Fruit fly (Drosophila melanogaster) whole organism, embryonic: Measurements from ENCODE around the gene CG33552.

Experiments used
- CG10274 ChIP-seq: fragments of 200-800 bp; sonication (Bioruptor generic); optimal IDR thresholded peaks from 3 replicates; lab custom pipeline; 2017; ENCODE audit warnings: missing biosample characterization, mild to moderate bottlenecking, missing genetic modification characterization
- CG10979 ChIP-seq: fragments of 200-800 bp; sonication (Bioruptor generic); optimal IDR thresholded peaks from 2 replicates; lab custom pipeline; 2018; ENCODE audit warnings: missing biosample characterization, mild to moderate bottlenecking, missing genetic modification characterization, moderate library complexity
- CG13624 ChIP-seq: fragments of 200-800 bp; sonication (Bioruptor generic); optimal IDR thresholded peaks from 2 replicates; lab custom pipeline; 2016; ENCODE audit warnings: missing biosample characterization, missing genetic modification characterization
- CG15479 ChIP-seq: fragments of 200-800 bp; sonication (Bioruptor generic); optimal IDR thresholded peaks from 3 replicates; lab custom pipeline; 2019; ENCODE audit warnings: missing biosample characterization, mild to moderate bottlenecking, missing genetic modification characterization, moderate library complexity
- CG1602 ChIP-seq: fragments of 200-800 bp; sonication (Bioruptor generic); optimal IDR thresholded peaks from 3 replicates; lab custom pipeline; 2016; ENCODE audit warnings: missing biosample characterization, missing genetic modification characterization
- CG2116 ChIP-seq: fragments of 200-800 bp; sonication (Bioruptor generic); optimal IDR thresholded peaks from 3 replicates; lab custom pipeline; 2018; ENCODE audit warnings: missing biosample characterization, mild to moderate bottlenecking, missing genetic modification characterization
- Doc2 ChIP-seq: fragments of 200-800 bp; sonication (Bioruptor generic); IDR thresholded peaks from 2 replicates; pipeline ENCODE4 v1.3.6; 2022; ENCODE audit warnings: missing biosample characterization, missing genetic modification characterization
- emc ChIP-seq: fragments of 200-800 bp; sonication (Bioruptor generic); optimal IDR thresholded peaks from 2 replicates; lab custom pipeline; 2016; ENCODE audit warnings: missing biosample characterization, missing genetic modification characterization
- jigr1 ChIP-seq: fragments of 200-800 bp; sonication (Bioruptor generic); IDR thresholded peaks from 3 replicates; pipeline ENCODE4 v1.3.6; 2022; ENCODE audit warnings: missing biosample characterization, missing genetic modification characterization
- sens ChIP-seq: fragments of 200-800 bp; sonication (Bioruptor generic); peaks from one replicate; lab custom pipeline; 2016; ENCODE audit warnings: missing biosample characterization, missing genetic modification characterization
- seq ChIP-seq: fragments of 200-800 bp; sonication (Bioruptor generic); IDR thresholded peaks from 2 replicates; pipeline ENCODE4 v1.3.6; 2022; ENCODE audit warnings: missing biosample characterization, missing genetic modification characterization
- trem ChIP-seq: fragments of 200-800 bp; optimal IDR thresholded peaks from 3 replicates; lab custom pipeline; 2019; ENCODE audit warnings: missing biosample characterization, mild to moderate bottlenecking, missing genetic modification characterization, moderate library complexity
- ttk ChIP-seq: fragments of 200-800 bp; sonication (Bioruptor generic); IDR thresholded peaks from 2 replicates; pipeline ENCODE4 v2.1.2; 2022; ENCODE audit warnings: missing biosample characterization, missing genetic modification characterization
- unc-4 ChIP-seq: fragments of 200-800 bp; sonication (Bioruptor generic); IDR thresholded peaks from 2 replicates; pipeline ENCODE4 v1.3.6; 2022; ENCODE audit warnings: missing biosample characterization, missing genetic modification characterization; ENCODE audit not compliant: partially characterized antibody

DNA sequence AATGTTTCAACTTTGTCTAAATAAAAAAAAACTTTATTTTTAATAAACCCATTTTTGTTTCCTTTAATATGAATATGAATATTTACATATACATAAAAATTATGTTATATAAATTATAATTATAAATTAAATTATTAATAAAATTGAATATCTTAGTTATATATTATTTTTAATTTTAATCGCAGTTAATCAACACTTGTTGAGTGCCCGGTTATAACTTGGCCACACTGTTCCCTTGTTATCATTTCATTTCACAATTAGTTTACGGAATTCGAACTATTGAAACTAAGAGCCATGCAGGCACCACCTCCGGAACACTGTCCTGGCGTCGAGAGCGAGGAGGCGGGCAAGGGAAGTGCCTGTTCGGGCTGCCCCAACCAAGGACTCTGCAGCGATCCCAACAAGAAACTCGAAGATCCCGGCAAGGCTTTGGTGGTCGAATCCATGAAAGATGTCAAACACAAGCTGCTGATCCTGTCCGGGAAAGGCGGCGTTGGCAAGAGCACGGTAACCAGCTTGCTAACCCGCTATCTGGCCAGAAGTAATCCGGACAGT lies 50.1 kb downstream of the CG33552 start, which contains the start of gene Nubp1:
- TF ChIP-seq emc (GFP tag; lab: Kevin White, UChicago) (no peak), seq (GFP tag; lab: Robert Waterston, UW) (no peak), ttk (GFP tag; lab: Robert Waterston, UW) (no peak), unc-4 (GFP tag; lab: Robert Waterston, UW) (no peak), CG15479 (GFP tag; lab: Kevin White, UChicago) (no peak), CG2116 (GFP tag; lab: Kevin White, UChicago) (no peak), Doc2 (GFP tag; lab: Robert Waterston, UW) (no peak), trem (tag; lab: Kevin White, UChicago) (no peak), jigr1 (GFP tag; lab: Robert Waterston, UW) (no peak; the same call in 2 of the 3 replicates), CG10274 (GFP tag; lab: Kevin White, UChicago) (no peak), CG1602 (GFP tag; lab: Kevin White, UChicago) (no peak), CG10979 (tag; lab: Kevin White, UChicago) (no peak), sens (GFP tag; lab: Kevin White, UChicago) (no peak), CG13624 (GFP tag; lab: Kevin White, UChicago) (no peak)
